Worm (Caenorhabditis elegans): ENCODE results near the gene srab-11.
A peak's percentile ranks its signal among the peaks of the same experiment; 100 is the strongest.

srab-11 gene

DNA sequence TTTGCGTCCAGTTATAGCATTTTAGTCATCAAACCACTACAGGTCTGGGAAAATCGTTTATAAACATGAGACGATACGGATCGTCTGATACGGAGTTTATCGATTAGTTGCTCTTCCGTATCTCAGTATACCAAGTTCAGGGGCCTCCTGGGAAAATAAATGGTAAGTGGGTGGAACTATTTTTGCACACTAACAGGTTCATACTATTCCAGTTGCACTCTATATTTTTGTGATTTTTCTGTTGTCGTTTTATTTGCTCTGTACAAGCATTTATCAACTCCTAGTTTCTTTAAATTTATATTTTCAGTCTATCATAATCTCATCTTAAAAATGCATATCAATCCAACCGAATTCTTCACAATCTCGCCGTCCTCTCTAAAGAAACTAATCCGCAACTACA lies 31.9 kb downstream of the srab-11 start, which contains the start of gene Y73C8C.3:
TSS of gene Y73C8C.3 (plus strand) at position 301 of the 400 bp plus-strand sequence.
- TF ChIP-seq dmd-9 (GFP tag; IDR thresholded peaks at IDR 0.05) (no peak), ZK337.2 (GFP tag; IDR thresholded peaks at IDR 0.05) (no peak), nhr-76 (tag; optimal IDR thresholded peaks at IDR 0.05) (no peak), cey-2 (tag; optimal IDR thresholded peaks at IDR 0.05; ENCODE audit: borderline replicate concordance, insufficient read depth) (no peak), ceh-82 (tag; optimal IDR thresholded peaks at IDR 0.05) (no peak), mdt-29 (GFP tag; IDR thresholded peaks at IDR 0.05) (no peak), madf-5 (GFP tag; IDR thresholded peaks at IDR 0.05) (no peak), arid-1 (GFP tag; conservative IDR thresholded peaks at IDR 0.05) (no peak), sdz-12 (GFP tag; optimal IDR thresholded peaks at IDR 0.05) (no peak), saeg-2 (GFP tag; IDR thresholded peaks at IDR 0.05) (no peak), unc-62 (GFP tag; optimal IDR thresholded peaks at IDR 0.05 in 1 of 2) (no peak), unc-62 (tag; optimal IDR thresholded peaks at IDR 0.05) (no peak), lin-38 (GFP tag; IDR thresholded peaks at IDR 0.05) (no peak), unc-39 (tag; optimal IDR thresholded peaks at IDR 0.05) (no peak), mes-2 (tag; optimal IDR thresholded peaks at IDR 0.05; ENCODE audit: poor library complexity, severe bottlenecking) (no peak), spr-3 (GFP tag; optimal IDR thresholded peaks at IDR 0.05) (no peak), php-3 (GFP tag; IDR thresholded peaks at IDR 0.05) (no peak), rbr-2 (tag; optimal IDR thresholded peaks at IDR 0.05) (no peak)

DNA sequence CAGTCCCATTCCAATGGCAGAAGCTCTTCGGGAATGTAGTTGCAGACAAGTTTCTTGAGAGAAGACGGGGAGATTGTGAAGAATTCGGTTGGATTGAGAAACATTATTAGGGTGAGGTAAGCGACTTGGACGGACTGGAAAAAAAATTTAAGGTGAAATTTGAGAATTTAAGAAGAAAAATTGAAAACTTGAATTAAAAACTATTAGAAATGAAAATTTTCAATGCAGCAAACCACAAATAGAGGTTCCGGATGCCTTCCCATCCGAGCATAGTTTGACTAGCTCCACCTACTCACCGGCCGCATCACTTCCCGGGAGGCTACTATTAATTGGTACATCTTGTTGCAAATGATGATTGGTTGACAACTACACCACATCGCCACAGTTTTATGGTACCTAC lies 33.1 kb downstream of the srab-11 start, which contains the start of gene Y73C8C.8:
TSS of gene Y73C8C.8 (minus strand) at position 101 of the 400 bp plus-strand sequence.
- TF ChIP-seq daf-19 (GFP tag; conservative IDR thresholded peaks at IDR 0.05) (no peak), ztf-7 (tag; optimal IDR thresholded peaks at IDR 0.05) (no peak), jun-1 (tag; optimal IDR thresholded peaks at IDR 0.05) (no peak), set-16 (GFP tag; IDR thresholded peaks at IDR 0.05) (no peak), Y5F2A.4 (GFP tag; optimal IDR thresholded peaks at IDR 0.05) (no peak), duxl-1 (tag; optimal IDR thresholded peaks at IDR 0.05; ENCODE audit: poor library complexity) (no peak), F49E8.2 (tag; optimal IDR thresholded peaks at IDR 0.05; ENCODE audit: borderline replicate concordance) (no peak), gei-8 (GFP tag; optimal IDR thresholded peaks at IDR 0.05) (no peak), madf-9 (GFP tag; conservative IDR thresholded peaks at IDR 0.05) (no peak), lin-1 (GFP tag; IDR thresholded peaks at IDR 0.05) (no peak), mep-1 (tag; optimal IDR thresholded peaks at IDR 0.05) (no peak), nhr-25 (tag; optimal IDR thresholded peaks at IDR 0.05; ENCODE audit: borderline replicate concordance, insufficient read depth) (no peak), lir-3 (tag; optimal IDR thresholded peaks at IDR 0.05) (no peak), ctbp-1 (GFP tag; IDR thresholded peaks at IDR 0.05) (no peak), hif-1 (tag; optimal IDR thresholded peaks at IDR 0.05) (no peak), saeg-2 (GFP tag; IDR thresholded peaks at IDR 0.05) (no peak), snpc-4 (tag; optimal IDR thresholded peaks at IDR 0.05) (no peak), lin-38 (GFP tag; IDR thresholded peaks at IDR 0.05) (no peak), ZK337.2 (GFP tag; IDR thresholded peaks at IDR 0.05) (no peak), nhr-102 (tag; optimal IDR thresholded peaks at IDR 0.05) (no peak)

DNA sequence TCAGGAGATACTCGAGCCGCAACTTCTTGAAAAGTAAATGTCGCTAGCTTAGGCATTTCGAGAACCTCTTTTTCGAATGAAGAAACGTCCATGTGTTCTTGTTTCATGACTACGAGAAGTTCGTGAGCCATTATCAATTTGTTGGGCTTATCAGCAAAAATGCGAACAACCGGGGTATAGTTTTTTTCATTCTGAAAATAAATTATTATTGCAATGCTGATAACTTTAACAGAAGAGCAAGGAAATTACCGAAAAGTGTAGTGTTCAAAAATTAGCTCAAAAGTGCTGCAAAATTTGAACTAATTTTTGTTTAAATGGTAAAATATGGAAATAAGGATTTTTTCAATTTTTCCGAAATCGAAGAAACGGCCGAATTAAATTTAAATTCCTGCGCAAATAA lies 34.6 kb downstream of the srab-11 start:
- TF ChIP-seq nhr-28 (tag; optimal IDR thresholded peaks at IDR 0.05) (peak; percentile 85), unc-39 (tag; optimal IDR thresholded peaks at IDR 0.05) (no peak), daf-19 (GFP tag; conservative IDR thresholded peaks at IDR 0.05) (no peak), unc-62 (GFP tag; optimal IDR thresholded peaks at IDR 0.05 in 1 of 2) (peak in 1 of 2 experiments; percentile 53), unc-62 (tag; optimal IDR thresholded peaks at IDR 0.05) (no peak), pqm-1 (tag; optimal IDR thresholded peaks at IDR 0.05) (peak; percentile 66)

Measured in whole organism, L4 larva.